Fruit fly (Drosophila melanogaster): ENCODE data around the gene Grip71.

DNA sequence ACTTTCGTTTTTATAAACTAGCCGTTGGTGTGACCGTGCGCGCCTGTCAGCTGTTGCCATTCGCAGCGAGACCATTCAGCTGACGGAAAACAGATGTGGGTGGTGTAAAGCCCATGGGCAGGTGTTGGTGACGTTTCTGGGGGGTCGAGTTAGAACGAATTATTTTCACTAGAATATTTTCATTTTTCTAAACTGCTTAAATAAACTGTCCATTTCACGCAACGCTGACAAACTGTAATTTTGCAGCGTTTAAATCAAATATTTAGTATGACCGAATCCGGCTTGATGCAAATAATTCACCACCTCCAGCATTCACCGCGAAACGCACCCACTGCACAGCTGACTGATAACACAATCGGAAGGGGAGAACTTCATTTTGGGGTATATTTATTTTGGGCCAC, 13.2 kb upstream of the Grip71 start, which contains the start of the genes CG10383 and CG10338:
- TF ChIP-seq insv (optimal IDR thresholded peaks at IDR 0.05) = no peak
- no peak for TF ChIP-seq psq (optimal IDR thresholded peaks at IDR 0.05)
- no peak for TF ChIP-seq h (optimal IDR thresholded peaks at IDR 0.05)
- peak; percentile 81 for TF ChIP-seq Sin3A (optimal IDR thresholded peaks at IDR 0.05)

All from Kc167 (cell line).